Worm (Caenorhabditis elegans) whole organism, L1 larva: ENCODE results near the gene str-3.

Experiments
- snpc-4 ChIP-seq: fragments of 150-350 bp; optimal IDR thresholded peaks from 2 replicates; lab custom pipeline; 2014; ENCODE audit warnings: missing biosample characterization, missing genetic modification characterization
- ztf-11 ChIP-seq, 2 experiments: sonication (generic microtip); optimal IDR thresholded peaks; 2 replicates each; lab custom pipeline; 2016 to 2017; ENCODE audit warnings: missing genetic modification characterization in 2 of 2, missing biosample characterization in 1 of 2, missing compliant biosample characterization in 1 of 2

DNA sequence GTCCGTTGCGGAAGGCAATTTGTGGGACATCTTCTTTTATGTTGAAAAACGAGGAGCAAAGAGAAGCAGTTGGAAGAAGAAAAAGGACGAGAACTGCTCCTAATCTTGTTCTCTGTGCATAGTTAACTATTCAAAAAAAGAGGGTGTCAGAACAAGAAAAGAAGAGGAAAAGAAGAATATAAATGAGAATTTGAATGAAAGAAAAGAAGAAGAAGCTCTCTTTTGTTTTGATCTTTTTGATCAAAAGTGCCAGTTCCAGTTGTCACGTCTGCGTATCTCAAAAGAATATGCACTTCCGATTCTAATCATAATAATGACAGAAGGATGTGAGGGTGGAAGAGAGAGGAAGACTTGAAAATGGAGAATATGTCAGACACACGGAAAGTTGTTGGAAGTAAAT lies 5.2 kb downstream of the str-3 start, which contains the start of gene M7.8:
- no peak for TF ChIP-seq snpc-4 (tag; lab: Kevin White, UChicago)
- TF ChIP-seq ztf-11 (tag; optimal IDR thresholded peaks at IDR 0.05; lab: Kevin White, UChicago), result no peak
